Worm (Caenorhabditis elegans): Measurements from ENCODE around the gene C49H3.6.

DNA sequence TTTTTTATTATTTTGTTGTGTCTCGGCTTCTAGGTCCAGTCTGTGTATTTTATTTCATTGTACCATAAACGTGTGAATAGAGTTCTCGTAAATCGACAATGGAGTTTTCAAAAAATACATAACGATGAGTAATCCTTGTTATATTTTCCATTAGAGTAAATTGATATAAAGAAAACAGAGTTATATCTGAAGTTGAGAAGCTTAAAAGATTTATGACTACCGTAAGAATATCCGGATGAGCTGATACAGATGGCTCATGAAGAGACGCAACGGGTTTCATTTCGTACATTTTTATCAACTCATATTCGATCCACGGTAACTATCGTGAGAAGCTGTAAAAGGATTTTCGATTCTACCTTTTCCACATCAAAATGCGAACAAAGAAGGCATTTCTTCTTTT is 24.3 kb downstream of the C49H3.6 start, which contains the start of gene gcy-8:
- no peak for TF ChIP-seq him-1 (tag; optimal IDR thresholded peaks at IDR 0.05)
- no peak for TF ChIP-seq dao-5 (tag; optimal IDR thresholded peaks at IDR 0.05)
